Worm (Caenorhabditis elegans): ENCODE measurements around the gene asp-14.

DNA sequence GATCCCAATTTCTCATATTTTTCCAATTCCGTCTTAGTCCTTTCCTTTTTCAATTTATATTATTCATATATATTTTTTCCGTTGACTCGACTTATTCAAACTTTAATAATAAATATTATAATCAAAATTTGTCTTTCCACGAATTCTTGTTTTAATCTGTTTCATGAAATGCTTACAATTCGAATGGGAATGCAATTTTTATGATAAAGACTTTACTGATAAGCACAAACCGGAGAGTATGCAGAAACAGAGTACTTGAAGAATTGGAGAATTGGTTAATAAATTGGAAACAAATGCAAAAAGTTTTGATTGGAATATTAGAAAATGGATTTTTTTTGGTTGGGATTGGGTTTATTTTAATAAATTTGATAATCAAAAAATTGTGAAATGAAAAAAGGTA, 38.2 kb downstream of the asp-14 start:
- TF ChIP-seq pha-4 (GFP tag; IDR thresholded peaks at IDR 0.05) (no peak), pha-4 (tag; optimal IDR thresholded peaks at IDR 0.05) (no peak), lin-13 (GFP tag; optimal IDR thresholded peaks at IDR 0.05) (no peak), snpc-4 (tag; optimal IDR thresholded peaks at IDR 0.05) (no peak), fkh-10 (GFP tag; optimal IDR thresholded peaks at IDR 0.05) (no peak), ceh-82 (tag; optimal IDR thresholded peaks at IDR 0.05) (no peak), dve-1 (tag; optimal IDR thresholded peaks at IDR 0.05; ENCODE audit: insufficient read depth) (no peak), zip-2 (tag; optimal IDR thresholded peaks at IDR 0.05) (no peak), Y48G9A.11 (GFP tag; IDR thresholded peaks at IDR 0.05) (no peak), ama-1 (optimal IDR thresholded peaks at IDR 0.05) (no peak)

Measured in whole organism, L4 larva.